Fruit fly (Drosophila melanogaster) whole organism, embryonic: Measurements from ENCODE around the gene Tpr2.

Experiments
- CG10267 ChIP-seq: fragments of 200-800 bp; sonication (Bioruptor generic); optimal IDR thresholded peaks from 2 replicates; lab custom pipeline; 2018; ENCODE audit warnings: missing biosample characterization, mild to moderate bottlenecking, missing genetic modification characterization, moderate library complexity
- CG10366 ChIP-seq: fragments of 200-800 bp; sonication (Bioruptor generic); IDR thresholded peaks from 2 replicates; pipeline ENCODE4 v1.3.6; 2022; ENCODE audit warnings: missing biosample characterization, missing genetic modification characterization
- CG12104 ChIP-seq: fragments of 200-800 bp; sonication (Bioruptor generic); optimal IDR thresholded peaks from 3 replicates; lab custom pipeline; 2016; ENCODE audit warnings: missing biosample characterization, missing genetic modification characterization
- CG12942 ChIP-seq: fragments of 200-800 bp; sonication (Bioruptor generic); optimal IDR thresholded peaks from 3 replicates; lab custom pipeline; 2016; ENCODE audit warnings: missing biosample characterization, missing genetic modification characterization
- CG17328 ChIP-seq: fragments of 200-800 bp; sonication (Bioruptor generic); IDR thresholded peaks from 2 replicates; pipeline ENCODE4 v1.3.6; 2022; ENCODE audit warnings: missing biosample characterization, missing genetic modification characterization
- CG18262 ChIP-seq: fragments of 200-800 bp; optimal IDR thresholded peaks from 3 replicates; lab custom pipeline; 2019; ENCODE audit warnings: missing biosample characterization, mild to moderate bottlenecking, missing genetic modification characterization, moderate library complexity
- CG2116 ChIP-seq: fragments of 200-800 bp; sonication (Bioruptor generic); optimal IDR thresholded peaks from 3 replicates; lab custom pipeline; 2018; ENCODE audit warnings: missing biosample characterization, mild to moderate bottlenecking, missing genetic modification characterization
- CG2712 ChIP-seq: fragments of 200-800 bp; optimal IDR thresholded peaks from 3 replicates; lab custom pipeline; 2019; ENCODE audit warnings: missing biosample characterization, mild to moderate bottlenecking, missing genetic modification characterization, moderate library complexity
- CG30403 ChIP-seq: fragments of 200-800 bp; sonication (Bioruptor generic); optimal IDR thresholded peaks from 3 replicates; lab custom pipeline; 2016; ENCODE audit warnings: missing biosample characterization, missing genetic modification characterization
- CG4328 ChIP-seq: fragments of 200-800 bp; sonication (Bioruptor generic); optimal IDR thresholded peaks from 3 replicates; lab custom pipeline; 2017; ENCODE audit warnings: missing biosample characterization, missing genetic modification reagents, missing genetic modification characterization
- CG4360 ChIP-seq: fragments of 200-800 bp; sonication (Bioruptor generic); IDR thresholded peaks from 2 replicates; pipeline ENCODE4 v1.3.6; 2022; ENCODE audit warnings: missing biosample characterization, missing genetic modification characterization
- CG6765 ChIP-seq: fragments of 200-800 bp; sonication (Bioruptor generic); optimal IDR thresholded peaks from 3 replicates; lab custom pipeline; 2017; ENCODE audit warnings: missing biosample characterization, mild to moderate bottlenecking, missing genetic modification characterization
- CG8478 ChIP-seq: fragments of >200 bp; optimal IDR thresholded peaks from 2 replicates; lab custom pipeline; 2018
- CG9727 ChIP-seq: fragments of 200-800 bp; sonication (Bioruptor generic); optimal IDR thresholded peaks from 3 replicates; lab custom pipeline; 2017; ENCODE audit warnings: missing biosample characterization, mild to moderate bottlenecking, missing genetic modification characterization
- CG9817 ChIP-seq: fragments of 200-800 bp; sonication (Bioruptor generic); optimal IDR thresholded peaks from 2 replicates; lab custom pipeline; 2018; ENCODE audit warnings: missing biosample characterization, mild to moderate bottlenecking, missing genetic modification characterization, moderate library complexity
- CHES-1-like ChIP-seq: fragments of 200-800 bp; sonication (Bioruptor generic); optimal IDR thresholded peaks from 2 replicates; lab custom pipeline; 2016; ENCODE audit warnings: missing biosample characterization, missing genetic modification characterization
- Drgx ChIP-seq: fragments of 200-800 bp; sonication (Bioruptor generic); IDR thresholded peaks from 2 replicates; pipeline ENCODE4 v1.3.6; 2022; ENCODE audit warnings: missing biosample characterization, missing genetic modification characterization
- Hr51 ChIP-seq, 2 experiments: fragments of 200-800 bp; sonication (Bioruptor generic); optimal IDR thresholded peaks; 2 replicates in 1 of 2; 3 replicates in 1 of 2; lab custom pipeline; 2016 to 2018; ENCODE audit warnings: missing biosample characterization in 2 of 2, missing genetic modification characterization in 2 of 2, mild to moderate bottlenecking in 1 of 2, moderate library complexity in 1 of 2
- MTF-1 ChIP-seq: fragments of 200-800 bp; sonication (Bioruptor generic); optimal IDR thresholded peaks from 2 replicates; lab custom pipeline; 2018; ENCODE audit warnings: missing biosample characterization, mild to moderate bottlenecking, missing genetic modification characterization, borderline replicate concordance
- NFAT ChIP-seq: fragments of 200-800 bp; sonication (Bioruptor generic); IDR thresholded peaks from 2 replicates; pipeline ENCODE4 v1.3.6; 2022; ENCODE audit warnings: missing biosample characterization, missing genetic modification characterization
- Opbp ChIP-seq: fragments of 200-800 bp; sonication (Bioruptor generic); IDR thresholded peaks from 3 replicates; pipeline ENCODE4 v1.3.6; 2022; ENCODE audit warnings: missing biosample characterization, missing genetic modification characterization; ENCODE audit not compliant: partially characterized antibody
- Pdp1 ChIP-seq, 2 experiments: fragments of 200-800 bp; sonication (Bioruptor generic); optimal IDR thresholded peaks; 3 replicates each; lab custom pipeline; 2016; ENCODE audit warnings: missing biosample characterization in 2 of 2, missing genetic modification characterization in 2 of 2, mild to moderate bottlenecking in 1 of 2, moderate library complexity in 1 of 2
- Poxn ChIP-seq: fragments of 200-800 bp; sonication (Bioruptor generic); IDR thresholded peaks from 2 replicates; pipeline ENCODE4 v1.3.6; 2022; ENCODE audit warnings: missing biosample characterization, missing genetic modification characterization
- Ravus ChIP-seq: fragments of 200-800 bp; sonication (Bioruptor generic); IDR thresholded peaks from 2 replicates; pipeline ENCODE4 v1.3.6; 2022; ENCODE audit warnings: missing biosample characterization, missing genetic modification characterization
- Rfx ChIP-seq: fragments of 200-800 bp; sonication (Bioruptor generic); IDR thresholded peaks from 2 replicates; pipeline ENCODE4 v1.3.6; 2022; ENCODE audit warnings: missing biosample characterization, missing genetic modification characterization
- Side ChIP-seq: fragments of 200-800 bp; sonication (Bioruptor generic); optimal IDR thresholded peaks from 2 replicates; lab custom pipeline; 2016; ENCODE audit warnings: missing biosample characterization, missing genetic modification characterization
- Sin3A ChIP-seq: fragments of >200 bp; optimal IDR thresholded peaks from 2 replicates; lab custom pipeline; 2018
- Six4 ChIP-seq: fragments of 200-800 bp; sonication (Bioruptor generic); optimal IDR thresholded peaks from 2 replicates; lab custom pipeline; 2016; ENCODE audit warnings: missing biosample characterization, missing genetic modification characterization
- Spps ChIP-seq: fragments of 200-800 bp; sonication (Bioruptor generic); optimal IDR thresholded peaks from 2 replicates; lab custom pipeline; 2018; ENCODE audit warnings: missing biosample characterization, mild to moderate bottlenecking, missing genetic modification characterization
- YL-1 ChIP-seq: fragments of 200-800 bp; sonication (Bioruptor generic); optimal IDR thresholded peaks from 3 replicates; lab custom pipeline; 2017; ENCODE audit warnings: missing biosample characterization, mild to moderate bottlenecking, missing genetic modification characterization
- ab ChIP-seq: fragments of 200-800 bp; sonication (Bioruptor generic); optimal IDR thresholded peaks from 2 replicates; lab custom pipeline; 2016; ENCODE audit warnings: missing biosample characterization, missing genetic modification characterization
- ato ChIP-seq: fragments of 200-800 bp; sonication (Bioruptor generic); IDR thresholded peaks from 2 replicates; pipeline ENCODE4 v1.3.6; 2022; ENCODE audit warnings: missing biosample characterization, missing genetic modification characterization; ENCODE audit not compliant: partially characterized antibody
- btn ChIP-seq: fragments of 200-800 bp; sonication (Bioruptor generic); optimal IDR thresholded peaks from 2 replicates; lab custom pipeline; 2016; ENCODE audit warnings: missing biosample characterization, missing genetic modification characterization
- cad ChIP-seq: fragments of >200 bp; optimal IDR thresholded peaks from 2 replicates; lab custom pipeline; 2017; ENCODE audit warnings: missing biosample characterization, missing genetic modification characterization
- chn ChIP-seq: fragments of 200-800 bp; sonication (Bioruptor generic); optimal IDR thresholded peaks from 2 replicates; lab custom pipeline; 2016; ENCODE audit warnings: missing biosample characterization, missing genetic modification characterization
- ems ChIP-seq: fragments of 200-800 bp; sonication (Bioruptor generic); optimal IDR thresholded peaks from 3 replicates; lab custom pipeline; 2016; ENCODE audit warnings: missing biosample characterization, missing genetic modification characterization
- exex ChIP-seq: fragments of 200-800 bp; sonication (Bioruptor generic); optimal IDR thresholded peaks from 4 replicates; lab custom pipeline; 2018; ENCODE audit warnings: missing biosample characterization, mild to moderate bottlenecking, missing genetic modification characterization, moderate library complexity
- gcm2 ChIP-seq: fragments of 200-800 bp; sonication (Bioruptor generic); optimal IDR thresholded peaks from 2 replicates; lab custom pipeline; 2016; ENCODE audit warnings: missing biosample characterization, missing genetic modification characterization
- gfzf ChIP-seq: fragments of 200-800 bp; sonication (Bioruptor generic); optimal IDR thresholded peaks from 2 replicates; lab custom pipeline; 2016; ENCODE audit warnings: missing biosample characterization, mild to moderate bottlenecking, missing genetic modification characterization, moderate library complexity
- lilli ChIP-seq: fragments of 200-800 bp; sonication (Bioruptor generic); optimal IDR thresholded peaks from 3 replicates; lab custom pipeline; 2016; ENCODE audit warnings: missing biosample characterization, missing genetic modification characterization
- mld ChIP-seq: fragments of 200-800 bp; sonication (Bioruptor generic); IDR thresholded peaks from 3 replicates; pipeline ENCODE4 v1.3.6; 2022; ENCODE audit warnings: missing biosample characterization, missing genetic modification characterization; ENCODE audit not compliant: partially characterized antibody
- pita ChIP-seq: fragments of 200-800 bp; sonication (Bioruptor generic); optimal IDR thresholded peaks from 2 replicates; lab custom pipeline; 2017; ENCODE audit warnings: missing biosample characterization, mild to moderate bottlenecking, missing genetic modification characterization
- sd ChIP-seq: fragments of 200-800 bp; sonication (Bioruptor generic); optimal IDR thresholded peaks from 3 replicates; lab custom pipeline; 2018; ENCODE audit warnings: missing biosample characterization, mild to moderate bottlenecking, missing genetic modification characterization, moderate library complexity
- sens-2 ChIP-seq: fragments of 200-800 bp; sonication (Bioruptor generic); IDR thresholded peaks from 2 replicates; pipeline ENCODE4 v1.3.6; 2022; ENCODE audit warnings: missing biosample characterization, missing genetic modification characterization
- slbo ChIP-seq: fragments of 200-800 bp; sonication (Bioruptor generic); IDR thresholded peaks from 2 replicates; pipeline ENCODE4 v1.3.6; 2022; ENCODE audit warnings: missing biosample characterization, missing genetic modification characterization
- ssp ChIP-seq: fragments of 200-800 bp; sonication (Bioruptor generic); IDR thresholded peaks from 2 replicates; pipeline ENCODE4 v1.3.6; 2022; ENCODE audit warnings: missing biosample characterization, missing genetic modification characterization
- tll ChIP-seq, 2 experiments: fragments of 200-800 bp in 1 of 2; fragments of >200 bp in 1 of 2; sonication (Bioruptor generic) in 1 of 2; optimal IDR thresholded peaks; 2 replicates each; lab custom pipeline; 2017 to 2019; ENCODE audit warnings: missing biosample characterization in 2 of 2, missing genetic modification characterization in 2 of 2, mild to moderate bottlenecking in 1 of 2, moderate library complexity in 1 of 2
- unc-4 ChIP-seq: fragments of 200-800 bp; sonication (Bioruptor generic); IDR thresholded peaks from 2 replicates; pipeline ENCODE4 v1.3.6; 2022; ENCODE audit warnings: missing biosample characterization, missing genetic modification characterization; ENCODE audit not compliant: partially characterized antibody
- vvl ChIP-seq: fragments of 200-800 bp; sonication (Bioruptor generic); IDR thresholded peaks from 2 replicates; pipeline ENCODE4 v1.3.6; 2022; ENCODE audit warnings: missing biosample characterization, missing genetic modification characterization
- wor ChIP-seq: fragments of 200-800 bp; sonication (Bioruptor generic); IDR thresholded peaks from 2 replicates; pipeline ENCODE4 v1.3.6; 2022; ENCODE audit warnings: missing biosample characterization, missing genetic modification characterization

The Tpr2 gene

dm6 chr2L:16497196-16497595 lies 5.9 kb downstream of the Tpr2 start (continued):
- no peak for TF ChIP-seq CG4360 (GFP tag; lab: Robert Waterston, UW)
- TF ChIP-seq, all 482 proteins: peak for 4

dm6 chr2L:16498100-16498499 lies 6.8 kb downstream of the Tpr2 start:
- TF ChIP-seq CG4328 (GFP tag; lab: Kevin White, UChicago) (no peak), CG30403 (GFP tag; lab: Kevin White, UChicago) (peak; percentile 27), tll (GFP tag; optimal IDR thresholded peaks at IDR 0.05; lab: Kevin White, UChicago) (no peak), YL-1 (GFP tag; lab: Kevin White, UChicago) (no peak), exex (no peak), Spps (tag; lab: Kevin White, UChicago) (no peak), CG9727 (GFP tag; lab: Kevin White, UChicago) (peak; percentile 16), CG12942 (no peak), lilli (GFP tag; lab: Kevin White, UChicago) (peak; percentile 7), Hr51 (GFP tag; optimal IDR thresholded peaks at IDR 0.05; lab: Kevin White, UChicago) (peak in 1 of 2 experiments; percentile 56), CG2712 (tag; lab: Kevin White, UChicago) (peak; percentile 45), ab (GFP tag; lab: Kevin White, UChicago) (no peak), CG18262 (tag; lab: Kevin White, UChicago) (peak; percentile 23), Sin3A (lab: Kevin White, UChicago) (no peak), CG2116 (GFP tag; lab: Kevin White, UChicago) (no peak), vvl (GFP tag; lab: Robert Waterston, UW) (peak; percentile 67), Rfx (GFP tag; lab: Robert Waterston, UW) (0 out of 2 replicates have a peak, but pooled peaks have one; percentile 13), CG9817 (tag; lab: Kevin White, UChicago) (peak; percentile 3), CG12104 (GFP tag; lab: Kevin White, UChicago) (no peak), MTF-1 (GFP tag; lab: Kevin White, UChicago) (no peak), Pdp1 (GFP tag; optimal IDR thresholded peaks at IDR 0.05; lab: Kevin White, UChicago) (peak in 1 of 2 experiments; percentile 19), gfzf (no peak), ems (GFP tag; lab: Kevin White, UChicago) (no peak), CG10366 (GFP tag; lab: Robert Waterston, UW) (peak; percentile 54), NFAT (no peak), Six4 (GFP tag; lab: Kevin White, UChicago) (no peak), btn (GFP tag; lab: Kevin White, UChicago) (no peak), CG6765 (no peak), sens-2 (GFP tag; lab: Robert Waterston, UW) (no peak), Opbp (no peak), chn (GFP tag; lab: Kevin White, UChicago) (no peak), wor (GFP tag; lab: Robert Waterston, UW) (no peak), CG8478 (lab: Kevin White, UChicago) (no peak), Poxn (GFP tag; lab: Robert Waterston, UW) (no peak), cad (GFP tag; lab: Kevin White, UChicago) (no peak), CG17328 (GFP tag; lab: Robert Waterston, UW) (peak; percentile 55), slbo (peak; percentile 60), ssp (no peak), Drgx (GFP tag; lab: Robert Waterston, UW) (peak; percentile 75), CHES-1-like (GFP tag; lab: Kevin White, UChicago) (no peak), pita (GFP tag; lab: Kevin White, UChicago) (no peak), sd (tag; lab: Kevin White, UChicago) (no peak), gcm2 (GFP tag; lab: Kevin White, UChicago) (no peak), unc-4 (GFP tag; lab: Robert Waterston, UW) (no peak), CG10267 (tag; lab: Kevin White, UChicago) (peak; percentile 20), ato (GFP tag; lab: Robert Waterston, UW) (no peak), mld (GFP tag; lab: Robert Waterston, UW) (no peak), Side (GFP tag; lab: Kevin White, UChicago) (no peak), Ravus (no peak)
